5 worm cellular contexts compared by ENCODE assay signal in genomic region chrX:14708176-14708642, ce11.
TF ChIP-seq lines count a peak whose summit lies in the region.

No protein-coding gene starts in this region.

TF ChIP-seq in whole organism, L1 larva, 84 proteins besides CTCF, POLR2A, EP300 and RAD21 (continues in another document):
- TF ChIP-seq vab-15 (tag; optimal IDR thresholded peaks at IDR 0.05; lab: Kevin White, UChicago), result peak; percentile 59
- TF ChIP-seq lin-13 (GFP tag; optimal IDR thresholded peaks at IDR 0.05; lab: Kevin White, UChicago), result peak; percentile 84
- peak; percentile 89 for TF ChIP-seq fos-1 (tag; optimal IDR thresholded peaks at IDR 0.05; lab: Kevin White, UChicago)
- peak; percentile 87 for TF ChIP-seq pax-3 (tag; optimal IDR thresholded peaks at IDR 0.05; lab: Kevin White, UChicago)
- TF ChIP-seq dpl-1 (GFP tag; optimal IDR thresholded peaks at IDR 0.05; lab: Kevin White, UChicago), result peak; percentile 42 to 69 (median 43)
- TF ChIP-seq unc-62 (GFP tag; optimal IDR thresholded peaks at IDR 0.05; lab: Kevin White, UChicago), result no peak
- peak; percentile 94 for TF ChIP-seq snu-23 (GFP tag; optimal IDR thresholded peaks at IDR 0.05; lab: Kevin White, UChicago)
- TF ChIP-seq ces-1 (GFP tag; optimal IDR thresholded peaks at IDR 0.05; lab: Kevin White, UChicago), result no peak
- peak in 4 of 6 experiments; percentile 20 to 79 (median 48) for TF ChIP-seq elt-3 (tag; optimal IDR thresholded peaks at IDR 0.05; lab: Kevin White, UChicago)
- peak; percentile 61 for TF ChIP-seq pag-3 (tag; optimal IDR thresholded peaks at IDR 0.05; lab: Kevin White, UChicago; ENCODE audit: borderline replicate concordance, insufficient read depth)
- peak; percentile 92 for TF ChIP-seq jun-1 (tag; optimal IDR thresholded peaks at IDR 0.05; lab: Kevin White, UChicago)
- peak; percentile 83 for TF ChIP-seq sox-4 (tag; optimal IDR thresholded peaks at IDR 0.05; lab: Kevin White, UChicago)
- peak; percentile 96 for TF ChIP-seq nhr-47 (tag; optimal IDR thresholded peaks at IDR 0.05; lab: Kevin White, UChicago)
- TF ChIP-seq mab-9 (GFP tag; IDR thresholded peaks at IDR 0.05; lab: Robert Waterston, UW), result peak; percentile 88
- TF ChIP-seq sup-37 (GFP tag; optimal IDR thresholded peaks at IDR 0.05; lab: Kevin White, UChicago), result peak; percentile 61
- peak; percentile 74 for TF ChIP-seq lin-15B (tag; optimal IDR thresholded peaks at IDR 0.05; lab: Kevin White, UChicago)
- TF ChIP-seq mep-1 (tag; optimal IDR thresholded peaks at IDR 0.05; lab: Kevin White, UChicago), result peak; percentile 88

TF ChIP-seq in whole organism, L3 larva, 47 proteins besides CTCF, POLR2A, EP300 and RAD21 (continues in another document):
- TF ChIP-seq elt-2 (tag; optimal IDR thresholded peaks at IDR 0.05; lab: Kevin White, UChicago), result peak; percentile 61
- peak; percentile 9 for TF ChIP-seq pqm-1 (tag; optimal IDR thresholded peaks at IDR 0.05; lab: Kevin White, UChicago)
- peak; percentile 89 for TF ChIP-seq lsy-12 (tag; optimal IDR thresholded peaks at IDR 0.05; lab: Kevin White, UChicago)
- peak; percentile 96 for TF ChIP-seq nhr-25 (tag; optimal IDR thresholded peaks at IDR 0.05; lab: Kevin White, UChicago)
- TF ChIP-seq nhr-11 (tag; optimal IDR thresholded peaks at IDR 0.05; lab: Kevin White, UChicago), result peak; percentile 85
- TF ChIP-seq nhr-77 (tag; optimal IDR thresholded peaks at IDR 0.05; lab: Kevin White, UChicago), result peak; percentile 30
- TF ChIP-seq elt-3 (tag; optimal IDR thresholded peaks at IDR 0.05; lab: Kevin White, UChicago), result peak in 1 of 3 experiments; percentile 80
- peak; percentile 50 for TF ChIP-seq ceh-82 (tag; optimal IDR thresholded peaks at IDR 0.05; lab: Kevin White, UChicago)
- TF ChIP-seq ceh-28 (tag; optimal IDR thresholded peaks at IDR 0.05; lab: Kevin White, UChicago), result peak; percentile 96
- TF ChIP-seq sea-2 (GFP tag; optimal IDR thresholded peaks at IDR 0.05; lab: Kevin White, UChicago), result peak; percentile 33
- peak; percentile 28 for TF ChIP-seq ZK546.5 (tag; optimal IDR thresholded peaks at IDR 0.05; lab: Kevin White, UChicago)
- TF ChIP-seq ztf-11 (tag; optimal IDR thresholded peaks at IDR 0.05; lab: Kevin White, UChicago), result no peak
- no peak for TF ChIP-seq ama-1 (optimal IDR thresholded peaks at IDR 0.05; lab: Kevin White, UChicago)
- peak; percentile 61 for TF ChIP-seq skn-1 (tag; optimal IDR thresholded peaks at IDR 0.05; lab: Kevin White, UChicago)
- no peak for TF ChIP-seq mml-1 (tag; optimal IDR thresholded peaks at IDR 0.05; lab: Kevin White, UChicago)
- peak; percentile 90 for TF ChIP-seq snpc-4 (tag; optimal IDR thresholded peaks at IDR 0.05; lab: Kevin White, UChicago)
- peak; percentile 72 for TF ChIP-seq mdl-1 (tag; optimal IDR thresholded peaks at IDR 0.05; lab: Kevin White, UChicago)
- TF ChIP-seq unc-39 (tag; optimal IDR thresholded peaks at IDR 0.05; lab: Kevin White, UChicago), result no peak
- no peak for TF ChIP-seq nhr-76 (tag; optimal IDR thresholded peaks at IDR 0.05; lab: Kevin White, UChicago)

TF ChIP-seq in whole organism, early embryonic, 17 proteins besides CTCF, POLR2A, EP300 and RAD21:
- TF ChIP-seq sea-1 (GFP tag; conservative IDR thresholded peaks at IDR 0.05; lab: Robert Waterston, UW) (peak; percentile 8; the same call in 1 of the 2 replicates), ceh-13 (GFP tag; optimal IDR thresholded peaks at IDR 0.05; lab: Kevin White, UChicago) (no peak), aly-1 (tag; optimal IDR thresholded peaks at IDR 0.05; lab: Kevin White, UChicago) (peak; percentile 4), hnd-1 (tag; optimal IDR thresholded peaks at IDR 0.05; lab: Kevin White, UChicago) (no peak), tbx-37 (GFP tag; conservative IDR thresholded peaks at IDR 0.05; lab: Robert Waterston, UW) (no peak), F13C5.2 (tag; optimal IDR thresholded peaks at IDR 0.05; lab: Kevin White, UChicago) (peak; percentile 84), hmbx-1 (tag; optimal IDR thresholded peaks at IDR 0.05; lab: Kevin White, UChicago) (no peak), hmg-4 (GFP tag; optimal IDR thresholded peaks at IDR 0.05; lab: Kevin White, UChicago) (peak; percentile 83), tbx-11 (GFP tag; IDR thresholded peaks at IDR 0.05; lab: Robert Waterston, UW) (no peak), ceh-36 (tag; optimal IDR thresholded peaks at IDR 0.05; lab: Kevin White, UChicago) (no peak), pes-1 (GFP tag; IDR thresholded peaks at IDR 0.05; lab: Robert Waterston, UW) (peak; percentile 56; the same call in 1 of the 2 replicates), ets-7 (tag; optimal IDR thresholded peaks at IDR 0.05; lab: Kevin White, UChicago) (no peak), B0310.2 (tag; optimal IDR thresholded peaks at IDR 0.05; lab: Kevin White, UChicago) (peak; percentile 29), ama-1 (optimal IDR thresholded peaks at IDR 0.05; lab: Kevin White, UChicago) (no peak), scrt-1 (GFP tag; IDR thresholded peaks at IDR 0.05; lab: Robert Waterston, UW) (0 out of 2 replicates have a peak, but pooled peaks have one; percentile 35)

TF ChIP-seq in whole organism, midembryonic, 9 proteins besides CTCF, POLR2A, EP300 and RAD21:
- TF ChIP-seq klf-2 (GFP tag; conservative IDR thresholded peaks at IDR 0.05; lab: Robert Waterston, UW) (no peak), tab-1 (GFP tag; IDR thresholded peaks at IDR 0.05; lab: Robert Waterston, UW) (peak; percentile 72; the same call in 1 of the 2 replicates), ztf-23 (GFP tag; IDR thresholded peaks at IDR 0.05; lab: Robert Waterston, UW) (0 out of 2 replicates have a peak, but pooled peaks have one; percentile 17), ztf-29 (GFP tag; IDR thresholded peaks at IDR 0.05; lab: Robert Waterston, UW) (no peak), T22C8.4 (GFP tag; IDR thresholded peaks at IDR 0.05; lab: Robert Waterston, UW) (peak; percentile 95), ref-1 (GFP tag; conservative IDR thresholded peaks at IDR 0.05; lab: Robert Waterston, UW) (no peak), med-1 (GFP tag; optimal IDR thresholded peaks at IDR 0.05; lab: Kevin White, UChicago; ENCODE audit: insufficient read depth) (no peak), cog-1 (tag; optimal IDR thresholded peaks at IDR 0.05; lab: Kevin White, UChicago) (peak; percentile 53), flt-1 (GFP tag; IDR thresholded peaks at IDR 0.05; lab: Robert Waterston, UW) (peak; percentile 85)

TF ChIP-seq in whole organism, young adult, 124 proteins besides CTCF, POLR2A, EP300 and RAD21 (continues in another document):
- TF ChIP-seq ztf-6 (GFP tag; IDR thresholded peaks at IDR 0.05; lab: Robert Waterston, UW) (no peak), ztf-18 (tag; optimal IDR thresholded peaks at IDR 0.05; lab: Kevin White, UChicago) (peak; percentile 62), hlh-26 (GFP tag; conservative IDR thresholded peaks at IDR 0.05; lab: Robert Waterston, UW) (no peak), B0035.1 (tag; optimal IDR thresholded peaks at IDR 0.05; lab: Kevin White, UChicago) (peak; percentile 40), lin-40 (tag; optimal IDR thresholded peaks at IDR 0.05; lab: Kevin White, UChicago) (peak; percentile 95), dpff-1 (tag; optimal IDR thresholded peaks at IDR 0.05; lab: Kevin White, UChicago) (no peak), die-1 (tag; optimal IDR thresholded peaks at IDR 0.05; lab: Kevin White, UChicago) (peak; percentile 52), F52B5.7 (tag; optimal IDR thresholded peaks at IDR 0.05; lab: Kevin White, UChicago) (peak; percentile 85), cebp-1 (GFP tag; IDR thresholded peaks at IDR 0.05; lab: Robert Waterston, UW) (peak; percentile 68), cebp-1 (tag; optimal IDR thresholded peaks at IDR 0.05; lab: Kevin White, UChicago) (peak; percentile 90), lin-26 (GFP tag; IDR thresholded peaks at IDR 0.05; lab: Robert Waterston, UW) (0 out of 2 replicates have a peak, but pooled peaks have one; percentile 60), Y53G8AR.9 (GFP tag; conservative IDR thresholded peaks at IDR 0.05; lab: Robert Waterston, UW) (0 out of 2 replicates have a peak, but pooled peaks have one; percentile 75), Y79H2A.3 (GFP tag; conservative IDR thresholded peaks at IDR 0.05; lab: Robert Waterston, UW) (no peak), T07F8.4 (tag; optimal IDR thresholded peaks at IDR 0.05; lab: Kevin White, UChicago) (peak; percentile 27), lin-54 (GFP tag; optimal IDR thresholded peaks at IDR 0.05; lab: Kevin White, UChicago) (peak; percentile 55), atf-7 (tag; optimal IDR thresholded peaks at IDR 0.05; lab: Kevin White, UChicago) (peak; percentile 85), somi-1 (GFP tag; optimal IDR thresholded peaks at IDR 0.05; lab: Kevin White, UChicago) (peak; percentile 89), rec-8 (tag; optimal IDR thresholded peaks at IDR 0.05; lab: Kevin White, UChicago) (no peak), nhr-27 (tag; optimal IDR thresholded peaks at IDR 0.05; lab: Kevin White, UChicago) (peak; percentile 3), lin-35 (GFP tag; optimal IDR thresholded peaks at IDR 0.05; lab: Kevin White, UChicago) (peak in 1 of 3 experiments; percentile 84), ceh-100 (GFP tag; IDR thresholded peaks at IDR 0.05; lab: Robert Waterston, UW) (peak; percentile 52; the same call in 1 of the 2 replicates), repo-1 (tag; optimal IDR thresholded peaks at IDR 0.05; lab: Kevin White, UChicago) (peak; percentile 54), B0261.1 (tag; optimal IDR thresholded peaks at IDR 0.05; lab: Kevin White, UChicago) (no peak), F57A8.1 (GFP tag; optimal IDR thresholded peaks at IDR 0.05; lab: Kevin White, UChicago) (no peak), madf-10 (tag; optimal IDR thresholded peaks at IDR 0.05; lab: Kevin White, UChicago) (peak; percentile 83), rcor-1 (GFP tag; IDR thresholded peaks at IDR 0.05; lab: Robert Waterston, UW) (peak; percentile 77), sdz-38 (tag; optimal IDR thresholded peaks at IDR 0.05; lab: Kevin White, UChicago) (no peak), B0019.2 (GFP tag; conservative IDR thresholded peaks at IDR 0.05; lab: Robert Waterston, UW) (no peak), ets-4 (GFP tag; optimal IDR thresholded peaks at IDR 0.05; lab: Kevin White, UChicago) (peak; percentile 11), F22D6.2 (tag; optimal IDR thresholded peaks at IDR 0.05; lab: Kevin White, UChicago) (peak; percentile 44), ztf-26 (tag; optimal IDR thresholded peaks at IDR 0.05; lab: Kevin White, UChicago) (peak; percentile 92), K11D2.4 (GFP tag; IDR thresholded peaks at IDR 0.05; lab: Robert Waterston, UW) (peak; percentile 87), zim-3 (tag; optimal IDR thresholded peaks at IDR 0.05; lab: Kevin White, UChicago) (no peak), egl-44 (GFP tag; IDR thresholded peaks at IDR 0.05; lab: Robert Waterston, UW) (peak; percentile 62; the same call in 1 of the 2 replicates), nhr-80 (tag; optimal IDR thresholded peaks at IDR 0.05; lab: Kevin White, UChicago) (peak; percentile 80), ZK185.1 (tag; optimal IDR thresholded peaks at IDR 0.05; lab: Kevin White, UChicago; ENCODE audit: poor library complexity, severe bottlenecking) (peak; percentile 53), dox-1 (GFP tag; IDR thresholded peaks at IDR 0.05; lab: Robert Waterston, UW) (peak; percentile 93)

Comparison
In these comparisons a context has a peak if more than half of its experiments do, and no peak if none do; other contexts are left out.
1. Of the 8 proteins assayed by ChIP-seq in both whole organism, young adult and whole organism, L1 larva: peak only in whole organism, young adult: none; only in whole organism, L1 larva: dpl-1, efl-1, nhr-90 and unc-130; in both: snpc-4; in neither: 2; mixed calls (peak in some experiments, not most) for 1.